Worm (Caenorhabditis elegans): Measurements from ENCODE around the gene F42H10.6.

The F42H10.6 gene

ce11 chrIII:8503341-8503740, 23.1 kb upstream of the F42H10.6 start:
- TF ChIP-seq nhr-28 (tag; optimal IDR thresholded peaks at IDR 0.05) (peak; percentile 53), unc-62 (GFP tag; optimal IDR thresholded peaks at IDR 0.05 in 1 of 2) (peak in 1 of 2 experiments; percentile 99), unc-62 (tag; optimal IDR thresholded peaks at IDR 0.05) (no peak), F37D6.2 (tag; optimal IDR thresholded peaks at IDR 0.05) (no peak), cey-2 (tag; optimal IDR thresholded peaks at IDR 0.05; ENCODE audit: borderline replicate concordance, insufficient read depth) (no peak), dve-1 (tag; optimal IDR thresholded peaks at IDR 0.05; ENCODE audit: insufficient read depth) (no peak), mxl-3 (GFP tag; optimal IDR thresholded peaks at IDR 0.05) (peak; percentile 29), nhr-6 (tag; optimal IDR thresholded peaks at IDR 0.05) (no peak), fos-1 (tag; optimal IDR thresholded peaks at IDR 0.05) (no peak), hlh-11 (tag; optimal IDR thresholded peaks at IDR 0.05) (peak; percentile 6), snpc-4 (tag; optimal IDR thresholded peaks at IDR 0.05) (no peak), pqm-1 (tag; optimal IDR thresholded peaks at IDR 0.05) (no peak), nhr-77 (tag; optimal IDR thresholded peaks at IDR 0.05) (no peak), ceh-28 (tag; optimal IDR thresholded peaks at IDR 0.05) (no peak), aly-2 (tag; optimal IDR thresholded peaks at IDR 0.05) (no peak)

ce11 chrIII:8494708-8495107, 14.5 kb upstream of the F42H10.6 start, which contains the start of gene pac-1:
Gene pac-1, plus strand, starts transcription at chrIII:8495008.
- TF ChIP-seq hlh-11 (tag; optimal IDR thresholded peaks at IDR 0.05) (no peak), dpl-1 (GFP tag; optimal IDR thresholded peaks at IDR 0.05) (no peak), lin-38 (GFP tag; IDR thresholded peaks at IDR 0.05) (no peak), hif-1 (tag; optimal IDR thresholded peaks at IDR 0.05) (no peak), nhr-77 (tag; optimal IDR thresholded peaks at IDR 0.05) (no peak), lin-15B (tag; optimal IDR thresholded peaks at IDR 0.05) (no peak), saeg-2 (GFP tag; IDR thresholded peaks at IDR 0.05) (no peak)

- TF ChIP-seq dmd-6 (GFP tag; IDR thresholded peaks at IDR 0.05): no peak
- no peak for TF ChIP-seq madf-9 (GFP tag; conservative IDR thresholded peaks at IDR 0.05)
- no peak for TF ChIP-seq fkh-10 (GFP tag; optimal IDR thresholded peaks at IDR 0.05)
These were observed 11.7 kb upstream of the F42H10.6 start for ce11 chrIII:8491945-8492344.

ce11 chrIII:8490254-8490653, 10.0 kb upstream of the F42H10.6 start, which contains the start of the genes ess-2 and F42H10.2:
Gene ess-2, minus strand, starts transcription at chrIII:8490352.
Gene F42H10.2, plus strand, starts transcription at chrIII:8490620.
- TF ChIP-seq daf-16 (GFP tag; optimal IDR thresholded peaks at IDR 0.05) (no peak), daf-16 (tag; optimal IDR thresholded peaks at IDR 0.05) (peak; percentile 27), nhr-41 (GFP tag; IDR thresholded peaks at IDR 0.05) (no peak), F44E2.7 (GFP tag; IDR thresholded peaks at IDR 0.05) (no peak), dve-1 (tag; optimal IDR thresholded peaks at IDR 0.05; ENCODE audit: insufficient read depth) (peak; percentile 53), duxl-1 (tag; optimal IDR thresholded peaks at IDR 0.05; ENCODE audit: poor library complexity) (no peak), mes-2 (tag; optimal IDR thresholded peaks at IDR 0.05; ENCODE audit: poor library complexity, severe bottlenecking) (peak; percentile 43), unc-130 (GFP tag; optimal IDR thresholded peaks at IDR 0.05) (no peak), egl-43 (GFP tag; IDR thresholded peaks at IDR 0.05) (no peak), hlh-30 (tag; optimal IDR thresholded peaks at IDR 0.05; ENCODE audit: insufficient read depth) (peak; percentile 26), T20F7.1 (GFP tag; optimal IDR thresholded peaks at IDR 0.05) (peak; percentile 97), lsy-2 (tag; optimal IDR thresholded peaks at IDR 0.05) (peak in 1 of 2 experiments; percentile 83), ZK337.2 (GFP tag; IDR thresholded peaks at IDR 0.05) (no peak), ceh-62 (tag; optimal IDR thresholded peaks at IDR 0.05) (no peak), nhr-6 (tag; optimal IDR thresholded peaks at IDR 0.05) (peak; percentile 4), R02D3.7 (tag; optimal IDR thresholded peaks at IDR 0.05) (no peak), nhr-111 (GFP tag; optimal IDR thresholded peaks at IDR 0.05) (no peak), F10B5.3 (tag; optimal IDR thresholded peaks at IDR 0.05) (no peak), nhr-77 (tag; optimal IDR thresholded peaks at IDR 0.05) (peak; percentile 1), mep-1 (tag; optimal IDR thresholded peaks at IDR 0.05) (peak; percentile 34), dpl-1 (GFP tag; optimal IDR thresholded peaks at IDR 0.05) (peak; percentile 44), hif-1 (tag; optimal IDR thresholded peaks at IDR 0.05) (peak in 1 of 2 experiments; percentile 1), zfp-3 (GFP tag; conservative IDR thresholded peaks at IDR 0.05) (no peak), gei-8 (GFP tag; optimal IDR thresholded peaks at IDR 0.05) (no peak)
